Fruit fly (Drosophila melanogaster): ENCODE measurements around the gene ago.

- no peak for TF ChIP-seq ovo (GFP tag; optimal IDR thresholded peaks at IDR 0.05)
- TF ChIP-seq CG5204 (GFP tag; optimal IDR thresholded peaks at IDR 0.05), result no peak
- TF ChIP-seq CG11617 (GFP tag; optimal IDR thresholded peaks at IDR 0.05), result no peak
- no peak for TF ChIP-seq CG14711 (tag; optimal IDR thresholded peaks at IDR 0.05)
- TF ChIP-seq CG12768 (GFP tag; optimal IDR thresholded peaks at IDR 0.05), result no peak
- TF ChIP-seq CG7045 (GFP tag; optimal IDR thresholded peaks at IDR 0.05), result no peak
- TF ChIP-seq Crg-1 (GFP tag; optimal IDR thresholded peaks at IDR 0.05), result no peak
- TF ChIP-seq kay (GFP tag; ENCODE audit: borderline replicate concordance), result no peak
Observed at dm6 chr3L:4302088-4302487, 48.0 kb upstream of the ago start.
